Fruit fly (Drosophila melanogaster) whole organism: ENCODE measurements around the gene CG8508.

ENCODE experiments used
- CG8478 ChIP-seq: fragments of >200 bp; optimal IDR thresholded peaks from 2 replicates; lab custom pipeline; 2018; ENCODE audit warnings: inconsistent platforms
- Dll ChIP-seq: fragments of >200 bp; optimal IDR thresholded peaks from 2 replicates; lab custom pipeline; 2017
- EcR ChIP-seq, 2 experiments: fragments of >200 bp; optimal IDR thresholded peaks; 2 replicates each; lab custom pipeline; 2017; ENCODE audit warnings: missing biosample characterization in 2 of 2, missing genetic modification characterization in 2 of 2, missing genetic modification reagents in 2 of 2
- pan ChIP-seq: fragments of >200 bp; optimal IDR thresholded peaks from 2 replicates; lab custom pipeline; 2017
- psq ChIP-seq: fragments of >200 bp; optimal IDR thresholded peaks from 2 replicates; lab custom pipeline; 2017
- usp ChIP-seq: fragments of >200 bp; optimal IDR thresholded peaks from 2 replicates; lab custom pipeline; 2017; ENCODE audit warnings: missing biosample characterization, missing genetic modification characterization, mixed read lengths

The CG8508 gene

DNA sequence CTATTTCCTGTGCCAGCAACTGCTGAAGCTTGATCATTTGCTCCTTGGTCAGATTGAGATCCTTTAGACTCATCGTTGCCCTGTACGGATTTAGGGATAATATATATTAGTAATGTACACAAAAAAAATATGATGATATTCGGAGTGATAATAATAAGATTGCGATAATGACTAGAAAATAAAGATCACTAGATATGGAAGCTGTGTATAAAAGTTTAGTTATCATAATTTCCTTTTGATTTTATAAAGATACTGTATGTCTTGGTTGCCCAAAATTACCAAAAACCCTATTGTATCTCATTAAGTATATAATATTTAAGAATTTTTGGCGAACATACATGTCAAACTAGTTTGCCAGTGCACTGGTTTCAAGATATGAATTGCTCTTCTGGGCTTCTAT, at the start of gene CG8508:
TSS of gene CG8508 (minus strand) at position 101 of the 400 bp plus-strand sequence.
- TF ChIP-seq EcR (GFP tag; optimal IDR thresholded peaks at IDR 0.05; lab: Kevin White, UChicago) (no peak), usp (GFP tag; lab: Kevin White, UChicago) (no peak), pan (lab: Kevin White, UChicago) (no peak), CG8478 (lab: Kevin White, UChicago) (no peak), Dll (lab: Kevin White, UChicago) (no peak), psq (lab: Kevin White, UChicago) (no peak)

DNA sequence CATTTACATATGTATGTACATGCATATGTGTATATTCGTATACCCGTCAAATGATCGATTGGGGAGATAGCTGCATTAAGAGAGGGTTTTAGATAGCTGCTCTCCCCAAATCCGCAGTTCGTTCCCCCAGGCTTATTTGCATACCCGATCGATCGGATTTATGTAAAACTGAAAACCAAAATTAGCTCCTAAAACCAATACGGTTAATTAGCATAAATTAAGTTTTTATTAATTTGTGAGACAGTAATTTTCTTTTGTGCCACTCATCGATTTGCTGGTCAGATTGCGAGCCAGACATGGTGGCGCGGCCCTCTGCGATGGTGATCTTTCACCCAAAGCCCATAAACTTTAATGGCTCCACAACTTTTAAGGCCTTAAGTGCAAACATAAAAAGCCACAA, 44.9 kb upstream of the CG8508 start:
- TF ChIP-seq pan (lab: Kevin White, UChicago), result no peak
- TF ChIP-seq EcR (GFP tag; optimal IDR thresholded peaks at IDR 0.05; lab: Kevin White, UChicago), result no peak
- no peak for TF ChIP-seq psq (lab: Kevin White, UChicago)
- TF ChIP-seq usp (GFP tag; lab: Kevin White, UChicago), result no peak
- no peak for TF ChIP-seq CG8478 (lab: Kevin White, UChicago)
- TF ChIP-seq Dll (lab: Kevin White, UChicago), result no peak

DNA sequence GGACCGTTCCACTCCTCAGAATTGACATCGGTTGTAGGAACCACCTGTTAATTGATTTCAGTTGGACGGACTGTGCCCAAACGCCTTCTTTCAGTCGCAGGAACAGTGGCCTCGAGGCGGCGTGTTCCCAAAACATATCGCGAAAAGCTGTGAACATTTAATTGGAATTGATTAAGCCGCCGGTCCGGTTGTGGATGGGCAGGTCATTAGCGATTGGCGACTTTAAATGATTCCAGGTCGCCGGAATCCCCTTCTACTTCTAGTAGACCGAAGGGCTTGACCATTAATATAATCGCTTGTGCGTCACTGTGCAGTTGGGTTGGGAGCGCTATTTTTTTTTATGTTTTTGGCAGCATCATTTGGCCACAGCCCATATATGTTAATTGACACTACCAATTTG, 35.5 kb upstream of the CG8508 start:
- TF ChIP-seq Dll (lab: Kevin White, UChicago), result no peak
- TF ChIP-seq pan (lab: Kevin White, UChicago), result no peak
- TF ChIP-seq psq (lab: Kevin White, UChicago), result no peak
- no peak for TF ChIP-seq usp (GFP tag; lab: Kevin White, UChicago)
- TF ChIP-seq EcR (GFP tag; optimal IDR thresholded peaks at IDR 0.05; lab: Kevin White, UChicago), result no peak
- no peak for TF ChIP-seq CG8478 (lab: Kevin White, UChicago)

DNA sequence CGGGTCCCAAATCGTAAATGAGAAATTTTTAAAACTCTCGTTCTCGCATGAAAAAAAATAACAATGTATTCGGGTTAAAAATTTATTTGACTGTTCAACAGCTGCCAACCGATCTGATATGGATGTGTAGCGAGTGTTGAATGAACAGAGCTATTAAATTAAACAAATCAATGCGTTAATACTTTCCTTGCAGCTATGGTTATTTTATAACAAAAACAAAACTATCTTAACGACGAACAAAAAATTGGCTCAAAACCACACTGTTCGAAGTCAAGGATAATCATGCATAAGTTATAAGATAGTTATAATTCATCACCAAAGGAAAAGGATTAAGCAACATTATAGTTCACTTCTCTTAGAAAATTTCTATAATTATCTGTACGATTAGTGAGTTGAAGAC, 34.2 kb upstream of the CG8508 start, which contains the start of gene CG8476:
TSS of gene CG8476 (minus strand) at position 101 of the 400 bp plus-strand sequence.
- TF ChIP-seq psq (lab: Kevin White, UChicago) (no peak), pan (lab: Kevin White, UChicago) (no peak), Dll (lab: Kevin White, UChicago) (no peak), CG8478 (lab: Kevin White, UChicago) (no peak), usp (GFP tag; lab: Kevin White, UChicago) (no peak), EcR (GFP tag; optimal IDR thresholded peaks at IDR 0.05; lab: Kevin White, UChicago) (no peak)

DNA sequence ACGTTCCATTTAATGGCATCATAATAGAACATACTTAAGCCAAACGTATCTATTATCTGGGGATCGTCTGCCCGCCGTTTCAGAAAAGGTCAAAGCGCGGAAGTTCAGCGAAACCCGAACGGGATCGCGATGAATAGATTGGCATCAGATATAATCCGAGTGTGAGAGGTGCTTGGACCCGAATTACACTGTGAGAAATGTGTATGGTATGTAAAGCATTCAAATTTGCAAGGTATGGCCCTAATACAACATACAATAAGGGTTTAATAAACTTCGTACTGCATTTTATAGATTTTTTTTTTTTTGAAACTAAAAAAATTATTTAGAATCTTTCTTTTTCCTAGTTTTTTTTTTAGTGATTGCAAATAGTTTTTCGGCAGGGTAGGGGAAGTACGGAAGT, 32.4 kb upstream of the CG8508 start:
- no peak for TF ChIP-seq Dll (lab: Kevin White, UChicago)
- no peak for TF ChIP-seq CG8478 (lab: Kevin White, UChicago)
- TF ChIP-seq pan (lab: Kevin White, UChicago), result no peak
- no peak for TF ChIP-seq EcR (GFP tag; optimal IDR thresholded peaks at IDR 0.05; lab: Kevin White, UChicago)
- TF ChIP-seq usp (GFP tag; lab: Kevin White, UChicago), result no peak
- TF ChIP-seq psq (lab: Kevin White, UChicago), result no peak

DNA sequence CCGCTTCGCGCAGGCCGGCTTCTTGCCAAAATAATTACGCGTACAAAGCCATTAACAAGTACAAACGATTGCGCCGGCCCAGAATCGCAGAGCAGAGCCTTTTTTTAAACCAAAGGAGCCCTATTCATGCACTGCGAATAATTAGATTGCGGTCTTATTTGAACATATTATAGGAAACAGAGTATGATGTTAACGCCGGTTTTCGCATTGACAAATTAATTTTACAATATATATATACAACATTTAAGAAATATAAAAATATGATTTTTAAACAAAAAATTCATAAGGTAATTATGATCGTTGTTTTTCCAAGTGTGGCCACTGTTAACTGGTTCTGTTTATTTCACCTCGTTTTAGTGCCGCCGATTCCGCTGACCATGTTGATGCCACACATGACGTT, 28.8 kb upstream of the CG8508 start:
- no peak for TF ChIP-seq pan (lab: Kevin White, UChicago)
- TF ChIP-seq Dll (lab: Kevin White, UChicago), result no peak
- TF ChIP-seq CG8478 (lab: Kevin White, UChicago), result no peak
- TF ChIP-seq usp (GFP tag; lab: Kevin White, UChicago), result no peak
- no peak for TF ChIP-seq psq (lab: Kevin White, UChicago)

DNA sequence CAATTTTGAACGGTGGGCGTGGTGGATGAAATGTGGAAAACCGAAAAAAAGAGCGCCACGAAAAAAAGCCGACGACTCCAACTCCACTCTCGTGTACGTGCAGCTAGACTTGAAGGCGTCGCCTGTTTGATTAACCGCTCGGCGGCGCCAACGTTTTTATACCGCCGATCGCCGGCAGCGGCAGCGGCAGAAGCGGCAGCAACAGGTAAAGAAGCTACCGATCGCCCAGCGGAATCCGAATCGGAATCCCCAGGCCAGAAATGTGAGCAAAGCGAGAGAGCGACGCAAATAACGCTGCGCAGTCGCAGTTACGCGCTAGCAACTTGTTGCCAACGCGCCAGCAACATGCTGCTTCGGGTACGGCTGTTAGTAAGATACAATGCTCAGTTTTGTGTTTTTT, 28.1 kb upstream of the CG8508 start, which contains the start of gene CG8483:
TSS of gene CG8483 (minus strand) at position 119 of the 400 bp plus-strand sequence.
- TF ChIP-seq CG8478 (lab: Kevin White, UChicago) (no peak), pan (lab: Kevin White, UChicago) (no peak), EcR (GFP tag; optimal IDR thresholded peaks at IDR 0.05; lab: Kevin White, UChicago) (no peak), usp (GFP tag; lab: Kevin White, UChicago) (no peak), psq (lab: Kevin White, UChicago) (no peak), Dll (lab: Kevin White, UChicago) (no peak)

DNA sequence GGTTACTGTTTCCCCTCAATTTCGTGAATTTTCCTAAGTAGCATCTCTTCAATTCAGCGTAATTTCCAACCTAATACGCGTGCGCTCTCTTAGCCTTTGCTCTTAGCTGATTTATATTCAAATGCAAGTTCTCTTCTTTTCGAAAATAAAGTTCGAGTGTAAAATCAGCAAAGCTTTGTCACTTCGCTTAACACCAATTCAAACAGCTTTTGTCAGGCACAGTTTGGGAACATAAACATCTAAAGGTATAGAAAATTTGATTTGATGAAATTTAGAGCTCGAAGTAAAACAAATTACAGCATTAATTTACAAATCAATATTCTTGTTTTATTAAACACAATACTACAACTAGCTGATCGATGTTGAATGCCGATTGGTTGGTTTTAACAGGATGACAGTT, 22.2 kb upstream of the CG8508 start:
- TF ChIP-seq pan (lab: Kevin White, UChicago), result no peak
- no peak for TF ChIP-seq usp (GFP tag; lab: Kevin White, UChicago)
- no peak for TF ChIP-seq Dll (lab: Kevin White, UChicago)
- TF ChIP-seq psq (lab: Kevin White, UChicago), result no peak
- TF ChIP-seq CG8478 (lab: Kevin White, UChicago), result no peak
- no peak for TF ChIP-seq EcR (GFP tag; optimal IDR thresholded peaks at IDR 0.05; lab: Kevin White, UChicago)

DNA sequence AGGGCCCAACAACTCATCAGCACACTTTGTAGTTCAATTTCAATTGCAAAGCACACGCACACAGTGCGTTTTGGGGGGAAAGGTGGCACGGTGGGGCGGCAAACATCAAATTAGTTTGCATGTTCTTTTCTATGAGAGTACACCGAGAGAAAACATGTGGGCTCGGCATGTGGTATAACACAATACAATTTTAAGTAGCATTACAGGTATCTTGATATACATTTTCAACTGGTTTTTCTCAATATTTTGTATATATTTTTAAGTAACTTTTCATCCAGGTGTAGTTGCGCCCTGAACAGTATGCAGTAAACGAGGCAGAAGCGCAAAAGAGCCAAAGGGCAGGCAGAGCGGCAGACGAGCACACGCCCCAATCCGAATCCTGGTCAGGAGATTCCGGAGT, 14.1 kb upstream of the CG8508 start:
- TF ChIP-seq Dll (lab: Kevin White, UChicago), result no peak
- no peak for TF ChIP-seq usp (GFP tag; lab: Kevin White, UChicago)
- TF ChIP-seq pan (lab: Kevin White, UChicago), result no peak
- no peak for TF ChIP-seq EcR (GFP tag; optimal IDR thresholded peaks at IDR 0.05; lab: Kevin White, UChicago)
- TF ChIP-seq psq (lab: Kevin White, UChicago), result no peak

DNA sequence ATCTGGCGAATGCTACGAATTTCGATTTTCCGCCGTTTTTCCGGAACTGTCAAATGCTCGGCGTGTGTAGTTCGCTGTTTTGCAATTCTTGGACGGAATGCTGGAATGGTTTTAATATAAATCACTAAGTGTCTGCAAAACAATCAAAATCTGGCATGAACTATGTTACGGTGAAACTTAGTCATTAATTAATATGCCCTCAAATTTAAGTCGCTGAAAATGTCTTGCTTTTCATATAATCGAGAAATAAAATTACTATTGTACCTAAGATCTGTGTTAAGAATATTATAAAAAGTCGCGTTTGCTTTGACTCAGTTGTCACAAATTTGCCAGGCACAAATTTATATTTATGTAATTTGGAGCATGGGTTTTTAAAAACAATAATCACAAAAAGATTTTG, 5.0 kb upstream of the CG8508 start, which contains the start of gene CG8141:
TSS of gene CG8141 (plus strand) at position 301 of the 400 bp plus-strand sequence.
- TF ChIP-seq psq (lab: Kevin White, UChicago) (no peak), CG8478 (lab: Kevin White, UChicago) (no peak), pan (lab: Kevin White, UChicago) (no peak), Dll (lab: Kevin White, UChicago) (no peak), EcR (GFP tag; optimal IDR thresholded peaks at IDR 0.05; lab: Kevin White, UChicago) (no peak), usp (GFP tag; lab: Kevin White, UChicago) (no peak)

DNA sequence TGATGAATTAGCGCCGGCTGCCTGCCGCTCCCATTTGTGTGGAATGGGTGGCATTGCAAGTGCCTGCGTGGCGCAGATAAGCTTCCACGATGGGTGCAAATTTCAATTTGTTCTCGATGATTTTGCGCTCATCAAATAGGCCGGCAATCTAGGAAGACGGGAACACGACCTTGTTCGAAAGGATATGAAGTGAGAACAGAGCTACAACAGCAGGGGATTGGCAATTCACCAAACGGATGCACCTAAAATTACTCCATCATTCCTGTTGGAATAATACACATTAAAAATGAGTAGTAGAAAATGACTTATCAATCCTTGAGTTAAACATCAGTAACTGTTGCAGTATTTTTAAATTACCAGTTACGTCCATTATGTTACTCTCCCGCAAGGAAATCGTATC, 1.9 kb upstream of the CG8508 start, which contains the start of gene CG14380:
TSS of gene CG14380 (plus strand) at position 301 of the 400 bp plus-strand sequence.
- TF ChIP-seq EcR (GFP tag; optimal IDR thresholded peaks at IDR 0.05; lab: Kevin White, UChicago) (no peak), Dll (lab: Kevin White, UChicago) (no peak), psq (lab: Kevin White, UChicago) (no peak), usp (GFP tag; lab: Kevin White, UChicago) (no peak), pan (lab: Kevin White, UChicago) (no peak), CG8478 (lab: Kevin White, UChicago) (no peak)
